Worm (Caenorhabditis elegans) whole organism, young adult: ENCODE measurements around the gene C01G6.9.

Source experiments
- B0261.1 ChIP-seq: sonication (generic microtip); optimal IDR thresholded peaks from 2 replicates; lab custom pipeline; 2016; ENCODE audit warnings: mild to moderate bottlenecking, missing genetic modification characterization, moderate library complexity, missing compliant biosample characterization
- D2030.7 ChIP-seq: fragments of 200-800 bp; sonication (Bioruptor generic); IDR thresholded peaks from 2 replicates; pipeline ENCODE4 v1.3.6; 2022; ENCODE audit warnings: missing genetic modification reagents, missing genetic modification characterization, missing compliant biosample characterization
- F22D6.2 ChIP-seq: sonication (generic microtip); optimal IDR thresholded peaks from 2 replicates; lab custom pipeline; 2016; ENCODE audit warnings: mild to moderate bottlenecking, missing genetic modification characterization, missing compliant biosample characterization
- F33H1.4 ChIP-seq: fragments of 200-800 bp; sonication (Bioruptor generic); IDR thresholded peaks from 2 replicates; pipeline ENCODE4 v1.3.6; 2022; ENCODE audit warnings: missing genetic modification reagents, missing genetic modification characterization, missing compliant biosample characterization
- F49E8.2 ChIP-seq: sonication (generic microtip); optimal IDR thresholded peaks from 3 replicates; lab custom pipeline; 2017; ENCODE audit warnings: missing genetic modification characterization, mild to moderate bottlenecking, missing compliant biosample characterization, antibody characterized with exemption, moderate library complexity; ENCODE audit not compliant: insufficient read depth
- T07F8.4 ChIP-seq: sonication (generic microtip); optimal IDR thresholded peaks from 2 replicates; lab custom pipeline; 2016; ENCODE audit warnings: mild to moderate bottlenecking, missing genetic modification characterization, moderate library complexity, missing compliant biosample characterization
- Y53G8AR.9 ChIP-seq: fragments of 200-800 bp; sonication (Bioruptor generic); conservative IDR thresholded peaks from 2 replicates; pipeline ENCODE4 v1.3.6; 2022; ENCODE audit warnings: missing genetic modification reagents, missing genetic modification characterization, missing compliant biosample characterization
- Y56A3A.18 ChIP-seq: fragments of 200-800 bp; sonication (Bioruptor generic); IDR thresholded peaks from 2 replicates; pipeline ENCODE4 v1.3.6; 2022; ENCODE audit warnings: missing genetic modification reagents, missing genetic modification characterization, missing compliant biosample characterization
- Y79H2A.3 ChIP-seq: fragments of 200-800 bp; sonication (Bioruptor generic); conservative IDR thresholded peaks from 2 replicates; pipeline ENCODE4 v1.3.6; 2022; ENCODE audit warnings: missing genetic modification reagents, missing genetic modification characterization, missing compliant biosample characterization
- ZK185.1 ChIP-seq: sonication (generic microtip); optimal IDR thresholded peaks from 2 replicates; lab custom pipeline; 2016; ENCODE audit warnings: mild to moderate bottlenecking, missing genetic modification characterization, missing compliant biosample characterization; ENCODE audit not compliant: poor library complexity, severe bottlenecking
- ama-1 ChIP-seq, 3 experiments: fragments of 150-350 bp in 1 of 3; sonication (generic microtip) in 2 of 3; optimal IDR thresholded peaks; 2 replicates each; lab custom pipeline; 2014 to 2018; ENCODE audit warnings: missing biosample characterization in 2 of 3, missing genetic modification characterization in 2 of 3, missing genetic modification reagents in 2 of 3
- aptf-3 ChIP-seq: fragments of 200-800 bp; sonication (Bioruptor generic); IDR thresholded peaks from 2 replicates; pipeline ENCODE4 v1.3.6; 2022; ENCODE audit warnings: missing genetic modification characterization, missing compliant biosample characterization
- attf-3 ChIP-seq: fragments of 200-800 bp; sonication (Bioruptor generic); conservative IDR thresholded peaks from 2 replicates; pipeline ENCODE4 v1.3.6; 2022; ENCODE audit warnings: missing genetic modification reagents, missing genetic modification characterization, missing compliant biosample characterization
- cebp-1 ChIP-seq, 2 experiments: fragments of 200-800 bp in 1 of 2; sonication (Bioruptor generic) in 1 of 2; sonication (generic microtip) in 1 of 2; IDR thresholded peaks in 1 of 2; optimal IDR thresholded peaks in 1 of 2; 2 replicates each; pipeline versions ENCODE4 v1.3.6 to Lab custom; 2017 to 2022; ENCODE audit warnings: missing compliant biosample characterization in 2 of 2, missing genetic modification characterization in 2 of 2, mild to moderate bottlenecking in 1 of 2, missing genetic modification reagents in 1 of 2, moderate library complexity in 1 of 2
- ceh-100 ChIP-seq: fragments of 200-800 bp; sonication (Bioruptor generic); IDR thresholded peaks from 2 replicates; pipeline ENCODE4 v1.3.6; 2022; ENCODE audit warnings: missing genetic modification reagents, missing genetic modification characterization, missing compliant biosample characterization
- ceh-91 ChIP-seq: fragments of 200-800 bp; sonication (Bioruptor generic); IDR thresholded peaks from 2 replicates; pipeline ENCODE4 v1.3.6; 2022; ENCODE audit warnings: missing genetic modification reagents, missing genetic modification characterization, missing compliant biosample characterization
- dox-1 ChIP-seq: fragments of 200-800 bp; sonication (Bioruptor generic); IDR thresholded peaks from 2 replicates; pipeline ENCODE4 v1.3.6; 2022; ENCODE audit warnings: missing genetic modification reagents, missing genetic modification characterization, missing compliant biosample characterization
- efl-1 ChIP-seq: fragments of 150-350 bp; optimal IDR thresholded peaks from 2 replicates; lab custom pipeline; 2014; ENCODE audit warnings: missing biosample characterization, missing genetic modification reagents, missing genetic modification characterization
- ekl-4 ChIP-seq: fragments of 200-800 bp; sonication (Bioruptor generic); IDR thresholded peaks from 2 replicates; pipeline ENCODE4 v1.3.6; 2022; ENCODE audit warnings: missing genetic modification reagents, missing genetic modification characterization, missing compliant biosample characterization
- fkh-3 ChIP-seq: sonication (generic microtip); optimal IDR thresholded peaks from 2 replicates; lab custom pipeline; 2016; ENCODE audit warnings: mild to moderate bottlenecking, missing genetic modification characterization, missing compliant biosample characterization
- hlh-26 ChIP-seq: fragments of 200-800 bp; sonication (Bioruptor generic); conservative IDR thresholded peaks from 2 replicates; pipeline ENCODE4 v1.3.6; 2022; ENCODE audit warnings: missing genetic modification reagents, missing genetic modification characterization, missing compliant biosample characterization
- hmg-1.2 ChIP-seq: fragments of 200-800 bp; sonication (Bioruptor generic); IDR thresholded peaks from 2 replicates; pipeline ENCODE4 v1.3.6; 2022; ENCODE audit warnings: missing genetic modification reagents, missing genetic modification characterization, missing compliant biosample characterization
- lin-26 ChIP-seq: fragments of 200-800 bp; sonication (Bioruptor generic); IDR thresholded peaks from 2 replicates; pipeline ENCODE4 v1.3.6; 2022; ENCODE audit warnings: missing genetic modification reagents, missing genetic modification characterization, missing compliant biosample characterization
- lin-35 ChIP-seq, 3 experiments: fragments of 150-350 bp in 2 of 3; sonication (generic microtip) in 1 of 3; optimal IDR thresholded peaks; 2 replicates each; lab custom pipeline; 2014 to 2018; ENCODE audit warnings: missing biosample characterization in 3 of 3, missing genetic modification characterization in 3 of 3, missing genetic modification reagents in 3 of 3
- lin-40 ChIP-seq: sonication (generic microtip); optimal IDR thresholded peaks from 2 replicates; lab custom pipeline; 2016; ENCODE audit warnings: missing genetic modification characterization, mild to moderate bottlenecking, missing compliant biosample characterization, missing genotype, missing genetic modification reagents
- lin-54 ChIP-seq: fragments of 200-800 bp; sonication (Bioruptor generic); optimal IDR thresholded peaks from 2 replicates; lab custom pipeline; 2018; ENCODE audit warnings: mild to moderate bottlenecking, missing genetic modification characterization, missing compliant biosample characterization
- lir-1 ChIP-seq: fragments of 200-800 bp; sonication (Bioruptor generic); conservative IDR thresholded peaks from 2 replicates; pipeline ENCODE4 v1.3.6; 2022; ENCODE audit warnings: missing genetic modification reagents, missing genetic modification characterization, missing compliant biosample characterization
- lsl-1 ChIP-seq: fragments of 200-800 bp; sonication (Bioruptor generic); optimal IDR thresholded peaks from 2 replicates; lab custom pipeline; 2018; ENCODE audit warnings: mild to moderate bottlenecking, missing genetic modification characterization, moderate library complexity, missing compliant biosample characterization
- madf-3 ChIP-seq: fragments of 200-800 bp; sonication (Bioruptor generic); IDR thresholded peaks from 2 replicates; pipeline ENCODE4 v1.3.6; 2022; ENCODE audit warnings: missing genetic modification reagents, missing genetic modification characterization, missing compliant biosample characterization
- madf-6 ChIP-seq: fragments of 200-800 bp; sonication (Bioruptor generic); IDR thresholded peaks from 2 replicates; pipeline ENCODE4 v1.3.6; 2022; ENCODE audit warnings: missing genetic modification reagents, missing genetic modification characterization, missing compliant biosample characterization
- madf-8 ChIP-seq: fragments of 200-800 bp; sonication (Bioruptor generic); conservative IDR thresholded peaks from 2 replicates; pipeline ENCODE4 v1.3.6; 2022; ENCODE audit warnings: missing genetic modification reagents, missing genetic modification characterization, missing compliant biosample characterization
- mcd-1 ChIP-seq: fragments of 200-800 bp; sonication (Bioruptor generic); IDR thresholded peaks from 2 replicates; pipeline ENCODE4 v1.3.6; 2022; ENCODE audit warnings: missing genetic modification reagents, missing genetic modification characterization, missing compliant biosample characterization
- mel-28 ChIP-seq: sonication (generic microtip); optimal IDR thresholded peaks from 2 replicates; lab custom pipeline; 2016; ENCODE audit warnings: borderline replicate concordance, mild to moderate bottlenecking, missing genetic modification characterization, missing compliant biosample characterization
- mxl-1 ChIP-seq: sonication (generic microtip); optimal IDR thresholded peaks from 2 replicates; lab custom pipeline; 2016; ENCODE audit warnings: missing genetic modification characterization, missing compliant biosample characterization
- nhr-90 ChIP-seq: sonication (generic microtip); optimal IDR thresholded peaks from 2 replicates; lab custom pipeline; 2016; ENCODE audit warnings: missing genotype, mild to moderate bottlenecking, missing genetic modification characterization, missing compliant biosample characterization
- snpc-1.3 ChIP-seq: sonication (generic microtip); optimal IDR thresholded peaks from 2 replicates; lab custom pipeline; 2017; ENCODE audit warnings: missing genetic modification characterization, mild to moderate bottlenecking, missing compliant biosample characterization, antibody characterized with exemption, moderate library complexity, missing genotype, missing genetic modification reagents; ENCODE audit not compliant: insufficient read depth
- tbp1 ChIP-seq: fragments of 200-800 bp; sonication (Bioruptor generic); optimal IDR thresholded peaks from 2 replicates; lab custom pipeline; 2018; ENCODE audit warnings: mild to moderate bottlenecking, missing genetic modification characterization, missing compliant biosample characterization
- tlf-1 ChIP-seq: fragments of 200-800 bp; sonication (Bioruptor generic); optimal IDR thresholded peaks from 2 replicates; lab custom pipeline; 2018; ENCODE audit warnings: mild to moderate bottlenecking, missing genetic modification characterization, missing compliant biosample characterization
- unc-62 ChIP-seq: fragments of 150-350 bp; optimal IDR thresholded peaks from 2 replicates; lab custom pipeline; 2014; ENCODE audit warnings: missing biosample characterization, missing genetic modification reagents, missing genetic modification characterization
- xnd-1 ChIP-seq: sonication (generic microtip); optimal IDR thresholded peaks from 2 replicates; lab custom pipeline; 2016; ENCODE audit warnings: missing genotype, missing genetic modification reagents, missing genetic modification characterization, missing compliant biosample characterization
- zfh-2 ChIP-seq: fragments of 200-800 bp; sonication (Bioruptor generic); conservative IDR thresholded peaks from 2 replicates; pipeline ENCODE4 v1.3.6; 2022; ENCODE audit warnings: missing genetic modification reagents, missing genetic modification characterization, missing compliant biosample characterization
- ztf-22 ChIP-seq: fragments of 200-800 bp; sonication (Bioruptor generic); optimal IDR thresholded peaks from 2 replicates; lab custom pipeline; 2018; ENCODE audit warnings: mild to moderate bottlenecking, missing genetic modification characterization, moderate library complexity, missing compliant biosample characterization
- ztf-6 ChIP-seq: fragments of 200-800 bp; sonication (Bioruptor generic); IDR thresholded peaks from 2 replicates; pipeline ENCODE4 v1.3.6; 2022; ENCODE audit warnings: missing genetic modification reagents, missing genetic modification characterization, missing compliant biosample characterization

C01G6.9 gene

ce11 chrII:9285171-9286025 lies 10.2 kb downstream of the C01G6.9 start, which contains the start of gene mtrr-1:
Gene mtrr-1 (plus strand): TSS chrII:9285975.
- no peak for TF ChIP-seq dox-1
- TF ChIP-seq nhr-90: no peak
- TF ChIP-seq lir-1: peak; percentile 5; the same call in 1 of the 2 replicates
- TF ChIP-seq hmg-1.2 (GFP tag; lab: Robert Waterston, UW): no peak
- TF ChIP-seq Y53G8AR.9 (GFP tag; lab: Robert Waterston, UW): peak; percentile 47; the same call in 1 of the 2 replicates
- TF ChIP-seq ama-1 (optimal IDR thresholded peaks at IDR 0.05; lab: Kevin White, UChicago): peak; percentile 90
- peak in 1 of 2 experiments; percentile 21 for TF ChIP-seq ama-1 (GFP tag; optimal IDR thresholded peaks at IDR 0.05; lab: Kevin White, UChicago)
- peak; percentile 57 for TF ChIP-seq madf-8 (GFP tag; lab: Robert Waterston, UW)
- TF ChIP-seq tbp1: peak; percentile 18
- peak in 1 of 3 experiments; percentile 30 for TF ChIP-seq lin-35 (GFP tag; optimal IDR thresholded peaks at IDR 0.05; lab: Kevin White, UChicago)
- no peak for TF ChIP-seq fkh-3 (tag; lab: Kevin White, UChicago)
- no peak for TF ChIP-seq cebp-1 (GFP tag; IDR thresholded peaks at IDR 0.05; lab: Robert Waterston, UW)
- TF ChIP-seq cebp-1 (tag; optimal IDR thresholded peaks at IDR 0.05; lab: Kevin White, UChicago): peak; percentile 11
- TF ChIP-seq mcd-1 (GFP tag; lab: Robert Waterston, UW): peak; percentile 17; the same call in 1 of the 2 replicates
- TF ChIP-seq Y79H2A.3 (GFP tag; lab: Robert Waterston, UW): no peak
- peak; percentile 91 for TF ChIP-seq F33H1.4 (GFP tag; lab: Robert Waterston, UW)
- TF ChIP-seq ztf-22 (GFP tag; lab: Kevin White, UChicago): no peak
- peak; percentile 46 for TF ChIP-seq snpc-1.3 (tag; lab: Kevin White, UChicago)
- TF ChIP-seq D2030.7 (GFP tag; lab: Robert Waterston, UW): peak; percentile 61
- peak; percentile 49 for TF ChIP-seq ZK185.1 (tag; lab: Kevin White, UChicago)
- 0 out of 2 replicates have a peak, but pooled peaks have one; percentile 18 for TF ChIP-seq ekl-4
- peak; percentile 2 for TF ChIP-seq lin-40 (tag; lab: Kevin White, UChicago)
- TF ChIP-seq madf-6 (GFP tag; lab: Robert Waterston, UW): peak; percentile 87
- TF ChIP-seq mxl-1 (tag; lab: Kevin White, UChicago): no peak
- peak; percentile 57; the same call in 1 of the 2 replicates for TF ChIP-seq madf-3 (GFP tag; lab: Robert Waterston, UW)
- peak; percentile 49 for TF ChIP-seq lin-26
- TF ChIP-seq lin-54 (GFP tag; lab: Kevin White, UChicago): peak; percentile 36
- TF ChIP-seq lsl-1 (GFP tag; lab: Kevin White, UChicago): peak; percentile 85
- peak; percentile 62 for TF ChIP-seq xnd-1 (tag; lab: Kevin White, UChicago)
- TF ChIP-seq tlf-1: peak; percentile 7
- peak; percentile 13 for TF ChIP-seq mel-28 (tag; lab: Kevin White, UChicago)
- peak; percentile 37 for TF ChIP-seq efl-1 (GFP tag; lab: Kevin White, UChicago)
- peak; percentile 46 for TF ChIP-seq F49E8.2 (tag; lab: Kevin White, UChicago)
- TF ChIP-seq T07F8.4 (tag; lab: Kevin White, UChicago): no peak

ce11 chrII:9284358-9285170 lies 11.1 kb downstream of the C01G6.9 start:
- TF ChIP-seq ztf-6 (GFP tag; lab: Robert Waterston, UW) (no peak), ceh-100 (no peak), hlh-26 (GFP tag; lab: Robert Waterston, UW) (no peak), B0261.1 (tag; lab: Kevin White, UChicago) (no peak), attf-3 (GFP tag; lab: Robert Waterston, UW) (no peak), zfh-2 (0 out of 2 replicates have a peak, but pooled peaks have one; percentile 43), aptf-3 (GFP tag; lab: Robert Waterston, UW) (no peak), F22D6.2 (no peak), lin-26 (peak; percentile 68), Y56A3A.18 (GFP tag; lab: Robert Waterston, UW) (peak; percentile 38; the same call in 1 of the 2 replicates), ZK185.1 (tag; lab: Kevin White, UChicago) (peak; percentile 19), unc-62 (GFP tag; lab: Kevin White, UChicago) (no peak), ceh-91 (GFP tag; lab: Robert Waterston, UW) (no peak)
